Worm (Caenorhabditis elegans) whole organism, L2 larva: ENCODE measurements around the gene Y47D3A.1.

Source experiments
- ZK546.5 ChIP-seq: sonication (generic microtip); optimal IDR thresholded peaks from 2 replicates; lab custom pipeline; 2017; ENCODE audit warnings: missing biosample characterization, missing genetic modification characterization
- blmp-1 ChIP-seq: sonication (generic microtip); optimal IDR thresholded peaks from 2 replicates; lab custom pipeline; 2017; ENCODE audit warnings: missing genetic modification characterization, mild to moderate bottlenecking, missing compliant biosample characterization, antibody characterized with exemption, moderate library complexity; ENCODE audit not compliant: insufficient read depth
- ceh-82 ChIP-seq: fragments of 150-350 bp; optimal IDR thresholded peaks from 2 replicates; lab custom pipeline; 2014; ENCODE audit warnings: missing biosample characterization, missing genetic modification characterization
- lin-13 ChIP-seq: fragments of 150-350 bp; optimal IDR thresholded peaks from 2 replicates; lab custom pipeline; 2014; ENCODE audit warnings: missing biosample characterization, missing genetic modification reagents, missing genetic modification characterization
- lsy-2 ChIP-seq, 2 experiments: fragments of 150-350 bp in 1 of 2; sonication (generic microtip) in 1 of 2; optimal IDR thresholded peaks; 2 replicates each; lab custom pipeline; 2014 to 2017; ENCODE audit warnings: missing biosample characterization in 2 of 2, missing genetic modification characterization in 2 of 2
- mdl-1 ChIP-seq, 2 experiments: fragments of 150-350 bp in 1 of 2; sonication (generic microtip) in 1 of 2; optimal IDR thresholded peaks; 2 replicates each; lab custom pipeline; 2017; ENCODE audit warnings: missing biosample characterization in 2 of 2, missing genetic modification characterization in 2 of 2
- nhr-10 ChIP-seq: sonication (generic microtip); optimal IDR thresholded peaks from 2 replicates; lab custom pipeline; 2017; ENCODE audit warnings: missing biosample characterization, missing genetic modification characterization
- sma-3 ChIP-seq: sonication (generic microtip); optimal IDR thresholded peaks from 2 replicates; lab custom pipeline; 2016; ENCODE audit warnings: missing genetic modification reagents, missing genetic modification characterization, missing compliant biosample characterization
- snpc-4 ChIP-seq: fragments of 150-350 bp; optimal IDR thresholded peaks from 2 replicates; lab custom pipeline; 2014; ENCODE audit warnings: missing biosample characterization, missing genetic modification characterization
- unc-39 ChIP-seq: fragments of 150-350 bp; optimal IDR thresholded peaks from 2 replicates; lab custom pipeline; 2014; ENCODE audit warnings: missing biosample characterization, missing genetic modification characterization
- unc-55 ChIP-seq: fragments of 150-350 bp; sonication (generic microtip); optimal IDR thresholded peaks from 3 replicates; lab custom pipeline; 2014; ENCODE audit warnings: missing biosample characterization, missing genetic modification reagents, missing genetic modification characterization
- zag-1 ChIP-seq: fragments of 150-350 bp; optimal IDR thresholded peaks from 2 replicates; lab custom pipeline; 2014; ENCODE audit warnings: missing biosample characterization, missing genetic modification characterization

- TF ChIP-seq ZK546.5 = no peak
- peak; percentile 77 to 82 for TF ChIP-seq lsy-2 (tag; optimal IDR thresholded peaks at IDR 0.05; lab: Kevin White, UChicago)
- TF ChIP-seq blmp-1 = no peak
- peak; percentile 75 for TF ChIP-seq lin-13 (GFP tag; lab: Kevin White, UChicago)
- peak; percentile 82 for TF ChIP-seq sma-3
- no peak for TF ChIP-seq unc-39 (tag; lab: Kevin White, UChicago)
- no peak for TF ChIP-seq ceh-82 (tag; lab: Kevin White, UChicago)
- no peak for TF ChIP-seq nhr-10 (tag; lab: Kevin White, UChicago)
- no peak for TF ChIP-seq zag-1
- no peak for TF ChIP-seq snpc-4
- peak in 1 of 2 experiments; percentile 18 for TF ChIP-seq mdl-1 (tag; optimal IDR thresholded peaks at IDR 0.05; lab: Kevin White, UChicago)
- TF ChIP-seq unc-55 (GFP tag; lab: Kevin White, UChicago) = peak; percentile 69
Measured at ce11 chrIII:11110756-11111155, 30.9 kb downstream of the Y47D3A.1 start.
